Fruit fly (Drosophila melanogaster) whole organism, adult: Measurements from ENCODE around the gene CG13014.
A peak's percentile ranks its signal among the peaks of the same experiment; 100 is the strongest.

ENCODE experiments used
- CG11617 ChIP-seq: fragments of 200-800 bp; sonication (Bioruptor generic); optimal IDR thresholded peaks from 2 replicates; lab custom pipeline; 2017; ENCODE audit warnings: mild to moderate bottlenecking, missing biosample characterization, missing genetic modification reagents, missing genetic modification characterization
- CG12768 ChIP-seq: fragments of 200-800 bp; sonication (Bioruptor generic); optimal IDR thresholded peaks from 2 replicates; lab custom pipeline; 2017; ENCODE audit warnings: missing biosample characterization, missing genetic modification characterization, mild to moderate bottlenecking, moderate library complexity, missing genetic modification reagents
- CG14711 ChIP-seq: fragments of 200-800 bp; sonication (Bioruptor generic); optimal IDR thresholded peaks from 2 replicates; lab custom pipeline; 2018; ENCODE audit warnings: missing biosample characterization, mild to moderate bottlenecking, missing genetic modification characterization, moderate library complexity
- CG1620 ChIP-seq: fragments of 200-800 bp; sonication (Bioruptor generic); optimal IDR thresholded peaks from 2 replicates; lab custom pipeline; 2016; ENCODE audit warnings: missing biosample characterization, missing genetic modification characterization
- CG33017 ChIP-seq: fragments of 200-800 bp; sonication (Bioruptor generic); optimal IDR thresholded peaks from 2 replicates; lab custom pipeline; 2018; ENCODE audit warnings: missing biosample characterization, mild to moderate bottlenecking, missing genetic modification characterization, moderate library complexity
- CG5204 ChIP-seq: fragments of 200-800 bp; sonication (Bioruptor generic); optimal IDR thresholded peaks from 2 replicates; lab custom pipeline; 2016; ENCODE audit warnings: missing biosample characterization, missing genetic modification characterization
- CG7045 ChIP-seq: fragments of 200-800 bp; sonication (Bioruptor generic); optimal IDR thresholded peaks from 2 replicates; lab custom pipeline; 2017; ENCODE audit warnings: missing biosample characterization, mild to moderate bottlenecking, missing genetic modification characterization
- CG7101 ChIP-seq: fragments of 200-800 bp; sonication (Bioruptor generic); optimal IDR thresholded peaks from 2 replicates; lab custom pipeline; 2018; ENCODE audit warnings: missing biosample characterization, mild to moderate bottlenecking, missing genetic modification characterization, moderate library complexity
- Clk ChIP-seq: fragments of 200-800 bp; sonication (Bioruptor generic); optimal IDR thresholded peaks from 2 replicates; lab custom pipeline; 2017; ENCODE audit warnings: missing biosample characterization, missing genetic modification characterization
- Crg-1 ChIP-seq: fragments of 200-800 bp; sonication (Bioruptor generic); optimal IDR thresholded peaks from 2 replicates; lab custom pipeline; 2016; ENCODE audit warnings: missing biosample characterization, missing genetic modification characterization
- Hr96 ChIP-seq: fragments of 200-800 bp; sonication (Bioruptor generic); optimal IDR thresholded peaks from 2 replicates; lab custom pipeline; 2016; ENCODE audit warnings: missing biosample characterization, missing genetic modification characterization
- Mnt ChIP-seq: fragments of 200-800 bp; sonication (Bioruptor generic); optimal IDR thresholded peaks from 2 replicates; lab custom pipeline; 2016; ENCODE audit warnings: missing biosample characterization, mild to moderate bottlenecking, missing genetic modification characterization
- bab1 ChIP-seq: fragments of 200-800 bp; sonication (Bioruptor generic); optimal IDR thresholded peaks from 3 replicates; lab custom pipeline; 2019; ENCODE audit warnings: missing biosample characterization, mild to moderate bottlenecking, missing genetic modification characterization, moderate library complexity
- cic ChIP-seq: fragments of 200-800 bp; sonication (Bioruptor generic); optimal IDR thresholded peaks from 2 replicates; lab custom pipeline; 2017; ENCODE audit warnings: missing biosample characterization, mild to moderate bottlenecking, missing genetic modification characterization, moderate library complexity
- cnc ChIP-seq, 2 experiments: fragments of >200 bp; optimal IDR thresholded peaks; 2 replicates each; lab custom pipeline; 2017
- kay ChIP-seq: fragments of 200-800 bp; sonication (Bioruptor generic); peaks from one replicate; lab custom pipeline; 2016; ENCODE audit warnings: missing biosample characterization, missing genetic modification characterization, borderline replicate concordance
- ovo ChIP-seq: fragments of 200-800 bp; sonication (Bioruptor generic); optimal IDR thresholded peaks from 2 replicates; lab custom pipeline; 2016; ENCODE audit warnings: missing biosample characterization, missing genetic modification characterization
- pad ChIP-seq: fragments of 200-800 bp; sonication (Bioruptor generic); optimal IDR thresholded peaks from 3 replicates; lab custom pipeline; 2017; ENCODE audit warnings: missing biosample characterization, missing genetic modification characterization, mild to moderate bottlenecking, moderate library complexity, missing genetic modification reagents
- tj ChIP-seq: fragments of 200-800 bp; sonication (Bioruptor generic); optimal IDR thresholded peaks from 3 replicates; lab custom pipeline; 2017; ENCODE audit warnings: missing biosample characterization, mild to moderate bottlenecking, missing genetic modification characterization, moderate library complexity
- toe ChIP-seq: fragments of 200-800 bp; sonication (Bioruptor generic); optimal IDR thresholded peaks from 2 replicates; lab custom pipeline; 2016; ENCODE audit warnings: missing biosample characterization, missing genetic modification characterization

The CG13014 gene

dm6 chrX:16587668-16588046 is at the start of gene CG13014:
Gene CG13014 (plus strand): TSS chrX:16587873.
- TF ChIP-seq tj (GFP tag; lab: Kevin White, UChicago) (no peak), cnc (optimal IDR thresholded peaks at IDR 0.05; lab: Kevin White, UChicago) (no peak), Hr96 (GFP tag; lab: Kevin White, UChicago) (no peak), Clk (GFP tag; lab: Kevin White, UChicago) (no peak), CG1620 (GFP tag; lab: Kevin White, UChicago) (no peak), Mnt (GFP tag; lab: Kevin White, UChicago) (no peak), cic (no peak), CG14711 (tag; lab: Kevin White, UChicago) (no peak)

- no peak for TF ChIP-seq bab1 (GFP tag; lab: Kevin White, UChicago)
- peak; percentile 44 for TF ChIP-seq CG7101 (tag; lab: Kevin White, UChicago)
- TF ChIP-seq cnc (optimal IDR thresholded peaks at IDR 0.05; lab: Kevin White, UChicago) = no peak
- TF ChIP-seq Hr96 (GFP tag; lab: Kevin White, UChicago) = no peak
- TF ChIP-seq Clk (GFP tag; lab: Kevin White, UChicago) = no peak
- no peak for TF ChIP-seq CG12768 (GFP tag; lab: Kevin White, UChicago)
- TF ChIP-seq CG1620 (GFP tag; lab: Kevin White, UChicago) = no peak
- TF ChIP-seq CG5204 (GFP tag; lab: Kevin White, UChicago) = no peak
- TF ChIP-seq toe (GFP tag; lab: Kevin White, UChicago) = no peak
- TF ChIP-seq kay (GFP tag; lab: Kevin White, UChicago) = peak; percentile 53
- no peak for TF ChIP-seq Mnt (GFP tag; lab: Kevin White, UChicago)
- TF ChIP-seq Crg-1 = no peak
- no peak for TF ChIP-seq cic
- no peak for TF ChIP-seq CG11617 (GFP tag; lab: Kevin White, UChicago)
- no peak for TF ChIP-seq ovo (GFP tag; lab: Kevin White, UChicago)
- no peak for TF ChIP-seq CG7045 (GFP tag; lab: Kevin White, UChicago)
- TF ChIP-seq pad = peak; percentile 10
These were observed 46.8 kb upstream of the CG13014 start, which contains the start of gene CG9903 for dm6 chrX:16540802-16541346. Gene CG9903 (minus strand): TSS chrX:16540852.

- TF ChIP-seq tj (GFP tag; lab: Kevin White, UChicago) = peak; percentile 9
- TF ChIP-seq CG7101 (tag; lab: Kevin White, UChicago) = peak; percentile 30
- no peak for TF ChIP-seq CG1620 (GFP tag; lab: Kevin White, UChicago)
- no peak for TF ChIP-seq CG12768 (GFP tag; lab: Kevin White, UChicago)
- TF ChIP-seq kay (GFP tag; lab: Kevin White, UChicago) = no peak
- TF ChIP-seq bab1 (GFP tag; lab: Kevin White, UChicago) = peak; percentile 62
- TF ChIP-seq pad = peak; percentile 89
- peak; percentile 10 for TF ChIP-seq CG14711 (tag; lab: Kevin White, UChicago)
- no peak for TF ChIP-seq cic
These were observed 40.3 kb upstream of the CG13014 start, which contains the start of gene CG9902 for dm6 chrX:16547390-16547789. Gene CG9902 (minus strand): TSS chrX:16547520.

dm6 chrX:16552567-16552966 is 35.1 kb upstream of the CG13014 start:
- TF ChIP-seq CG12768 (GFP tag; lab: Kevin White, UChicago) = peak; percentile 61
- TF ChIP-seq ovo (GFP tag; lab: Kevin White, UChicago) = peak; percentile 81
- peak; percentile 79 for TF ChIP-seq bab1 (GFP tag; lab: Kevin White, UChicago)
- TF ChIP-seq Crg-1 = no peak
- TF ChIP-seq CG33017 = peak; percentile 69
- TF ChIP-seq cic = no peak
- peak; percentile 74 for TF ChIP-seq CG7101 (tag; lab: Kevin White, UChicago)
- TF ChIP-seq Hr96 (GFP tag; lab: Kevin White, UChicago) = no peak
- peak; percentile 29 for TF ChIP-seq pad
- TF ChIP-seq Clk (GFP tag; lab: Kevin White, UChicago) = peak; percentile 15
- TF ChIP-seq CG7045 (GFP tag; lab: Kevin White, UChicago) = peak; percentile 53
- peak; percentile 43 for TF ChIP-seq tj (GFP tag; lab: Kevin White, UChicago)
- TF ChIP-seq kay (GFP tag; lab: Kevin White, UChicago) = peak; percentile 96
- TF ChIP-seq CG5204 (GFP tag; lab: Kevin White, UChicago) = no peak
- no peak for TF ChIP-seq CG1620 (GFP tag; lab: Kevin White, UChicago)
- peak; percentile 79 for TF ChIP-seq CG11617 (GFP tag; lab: Kevin White, UChicago)
- peak; percentile 53 for TF ChIP-seq Mnt (GFP tag; lab: Kevin White, UChicago)
- no peak for TF ChIP-seq cnc (optimal IDR thresholded peaks at IDR 0.05; lab: Kevin White, UChicago)
- TF ChIP-seq toe (GFP tag; lab: Kevin White, UChicago) = peak; percentile 17
- peak; percentile 68 for TF ChIP-seq CG14711 (tag; lab: Kevin White, UChicago)

- TF ChIP-seq Crg-1 (no peak), CG7101 (tag; lab: Kevin White, UChicago) (no peak), Clk (GFP tag; lab: Kevin White, UChicago) (no peak), CG33017 (no peak), CG7045 (GFP tag; lab: Kevin White, UChicago) (no peak), CG14711 (tag; lab: Kevin White, UChicago) (no peak), bab1 (GFP tag; lab: Kevin White, UChicago) (no peak), CG1620 (GFP tag; lab: Kevin White, UChicago) (no peak), CG12768 (GFP tag; lab: Kevin White, UChicago) (no peak), tj (GFP tag; lab: Kevin White, UChicago) (peak; percentile 46), ovo (GFP tag; lab: Kevin White, UChicago) (peak; percentile 45), CG5204 (GFP tag; lab: Kevin White, UChicago) (no peak), cnc (optimal IDR thresholded peaks at IDR 0.05; lab: Kevin White, UChicago) (no peak), Mnt (GFP tag; lab: Kevin White, UChicago) (no peak), kay (GFP tag; lab: Kevin White, UChicago) (no peak), Hr96 (GFP tag; lab: Kevin White, UChicago) (no peak), cic (peak; percentile 44), toe (GFP tag; lab: Kevin White, UChicago) (no peak), CG11617 (GFP tag; lab: Kevin White, UChicago) (no peak), pad (no peak)
These were observed 34.7 kb upstream of the CG13014 start for dm6 chrX:16552968-16553417.
